Worm (Caenorhabditis elegans) whole organism, L1 larva: Measurements from ENCODE around the gene luc-7L3.

Experiments used
- nhr-237 ChIP-seq: fragments of 150-350 bp; optimal IDR thresholded peaks from 2 replicates; lab custom pipeline; 2014; ENCODE audit warnings: missing biosample characterization, missing genetic modification characterization
- sox-4 ChIP-seq: sonication (generic microtip); optimal IDR thresholded peaks from 2 replicates; lab custom pipeline; 2016; ENCODE audit warnings: missing genetic modification characterization, missing compliant biosample characterization
- unc-130 ChIP-seq: fragments of 150-350 bp; optimal IDR thresholded peaks from 2 replicates; lab custom pipeline; 2017; ENCODE audit warnings: missing biosample characterization, missing genetic modification characterization, inconsistent platforms

ce11 chrII:57370-57769 lies 40.5 kb downstream of the luc-7L3 start, which contains the start of gene ascc-1:
- TF ChIP-seq nhr-237 (tag; lab: Kevin White, UChicago): no peak
- no peak for TF ChIP-seq sox-4 (tag; lab: Kevin White, UChicago)
- no peak for TF ChIP-seq unc-130 (tag; lab: Kevin White, UChicago)
